Fruit fly (Drosophila melanogaster) whole organism: Measurements from ENCODE around the gene opa.

Source experiments
- Dll ChIP-seq: fragments of >200 bp; optimal IDR thresholded peaks from 2 replicates; lab custom pipeline; 2017
- pan ChIP-seq: fragments of >200 bp; optimal IDR thresholded peaks from 2 replicates; lab custom pipeline; 2017
- psq ChIP-seq: fragments of >200 bp; optimal IDR thresholded peaks from 2 replicates; lab custom pipeline; 2017

DNA sequence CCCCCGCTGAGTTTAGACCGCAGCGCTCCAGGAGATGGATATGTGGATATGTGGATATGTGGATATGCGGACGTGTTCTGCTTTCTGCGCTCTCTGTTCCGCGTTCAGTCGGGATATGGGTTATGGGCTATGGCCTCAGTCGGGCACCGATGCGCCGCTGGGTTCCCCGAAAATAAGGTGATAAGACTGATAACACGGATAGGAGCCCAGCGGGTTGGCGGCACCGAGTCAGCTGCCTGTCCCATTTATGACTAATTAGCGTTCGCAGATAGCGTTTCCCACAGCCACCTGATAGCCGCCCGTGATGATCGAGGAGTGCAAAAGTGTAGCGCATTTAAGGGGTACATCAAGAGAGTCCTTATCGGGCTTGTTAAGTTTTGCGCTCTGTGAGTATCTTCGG lies 13.5 kb downstream of the opa start:
- TF ChIP-seq pan (lab: Kevin White, UChicago) (no peak), psq (lab: Kevin White, UChicago) (no peak), Dll (lab: Kevin White, UChicago) (no peak)
